Fruit fly (Drosophila melanogaster) whole organism, embryonic: ENCODE results near the gene CG11790.

ENCODE experiments used
- Awh ChIP-seq: fragments of 200-800 bp; sonication (Bioruptor generic); IDR thresholded peaks from 2 replicates; pipeline ENCODE4, ENCODE4 v1.3.6; 2022; ENCODE audit warnings: missing biosample characterization, missing genetic modification characterization
- Bdp1 ChIP-seq: fragments of 200-800 bp; sonication (Bioruptor generic); optimal IDR thresholded peaks from 3 replicates; lab custom pipeline; 2016; ENCODE audit warnings: missing biosample characterization, missing genetic modification characterization
- CG11456 ChIP-seq: fragments of 200-800 bp; sonication (Bioruptor generic); IDR thresholded peaks from 3 replicates; pipeline ENCODE4 v1.3.6; 2022; ENCODE audit warnings: missing biosample characterization, missing genetic modification characterization
- CG1233 ChIP-seq: fragments of 200-800 bp; sonication (Bioruptor generic); optimal IDR thresholded peaks from 4 replicates; lab custom pipeline; 2018; ENCODE audit warnings: missing biosample characterization, mild to moderate bottlenecking, missing genetic modification characterization
- CG12769 ChIP-seq: fragments of 200-800 bp; sonication (Bioruptor generic); optimal IDR thresholded peaks from 2 replicates; lab custom pipeline; 2019; ENCODE audit warnings: missing biosample characterization, mild to moderate bottlenecking, missing genetic modification characterization, moderate library complexity
- CG12942 ChIP-seq: fragments of 200-800 bp; sonication (Bioruptor generic); optimal IDR thresholded peaks from 3 replicates; lab custom pipeline; 2016; ENCODE audit warnings: missing biosample characterization, missing genetic modification characterization
- CG13287 ChIP-seq: fragments of 200-800 bp; sonication (Bioruptor generic); IDR thresholded peaks from 2 replicates; pipeline ENCODE4 v1.3.6; 2022; ENCODE audit warnings: missing biosample characterization, missing genetic modification characterization; ENCODE audit not compliant: partially characterized antibody
- CG15073 ChIP-seq: fragments of 200-800 bp; sonication (Bioruptor generic); optimal IDR thresholded peaks from 2 replicates; lab custom pipeline; 2016; ENCODE audit warnings: missing biosample characterization, missing genetic modification characterization
- CG2116 ChIP-seq: fragments of 200-800 bp; sonication (Bioruptor generic); optimal IDR thresholded peaks from 3 replicates; lab custom pipeline; 2018; ENCODE audit warnings: missing biosample characterization, mild to moderate bottlenecking, missing genetic modification characterization
- CG33557 ChIP-seq: fragments of 200-800 bp; sonication (Bioruptor generic); optimal IDR thresholded peaks from 2 replicates; lab custom pipeline; 2019; ENCODE audit warnings: missing biosample characterization, mild to moderate bottlenecking, missing genetic modification characterization, moderate library complexity
- CG34376 ChIP-seq: fragments of 200-800 bp; sonication (Bioruptor generic); optimal IDR thresholded peaks from 2 replicates; lab custom pipeline; 2018; ENCODE audit warnings: missing biosample characterization, mild to moderate bottlenecking, missing genetic modification characterization
- CG42726 ChIP-seq: fragments of 200-800 bp; sonication (Bioruptor generic); IDR thresholded peaks from 2 replicates; pipeline ENCODE4 v1.3.6; 2022; ENCODE audit warnings: missing biosample characterization, missing genetic modification characterization; ENCODE audit not compliant: partially characterized antibody
- CG4328 ChIP-seq: fragments of 200-800 bp; sonication (Bioruptor generic); optimal IDR thresholded peaks from 3 replicates; lab custom pipeline; 2017; ENCODE audit warnings: missing biosample characterization, missing genetic modification reagents, missing genetic modification characterization
- CG4360 ChIP-seq: fragments of 200-800 bp; sonication (Bioruptor generic); IDR thresholded peaks from 2 replicates; pipeline ENCODE4 v1.3.6; 2022; ENCODE audit warnings: missing biosample characterization, missing genetic modification characterization
- CTCF ChIP-seq: fragments of 200-800 bp; sonication (Bioruptor generic); optimal IDR thresholded peaks from 2 replicates; lab custom pipeline; 2017; ENCODE audit warnings: missing biosample characterization, mild to moderate bottlenecking, missing genetic modification characterization, moderate library complexity
- Chrac-16 ChIP-seq: fragments of 200-800 bp; sonication (Bioruptor generic); optimal IDR thresholded peaks from 3 replicates; lab custom pipeline; 2016; ENCODE audit warnings: missing biosample characterization, missing genetic modification characterization
- CoRest ChIP-seq: fragments of 200-800 bp; sonication (Bioruptor generic); optimal IDR thresholded peaks from 3 replicates; lab custom pipeline; 2018; ENCODE audit warnings: missing biosample characterization, mild to moderate bottlenecking, missing genetic modification characterization, moderate library complexity
- Dbx ChIP-seq: fragments of 200-800 bp; sonication (Bioruptor generic); IDR thresholded peaks from 3 replicates; pipeline ENCODE4 v1.3.6; 2022; ENCODE audit warnings: missing biosample characterization, missing genetic modification characterization
- Dip2 ChIP-seq: fragments of 200-800 bp; sonication (Bioruptor generic); IDR thresholded peaks from 2 replicates; pipeline ENCODE4 v1.3.6; 2022; ENCODE audit warnings: missing biosample characterization, missing genetic modification characterization
- Dp ChIP-seq: fragments of 200-800 bp; sonication (Bioruptor generic); optimal IDR thresholded peaks from 2 replicates; lab custom pipeline; 2018; ENCODE audit warnings: missing biosample characterization, mild to moderate bottlenecking, missing genetic modification characterization, moderate library complexity
- ERR ChIP-seq: fragments of 200-800 bp; sonication (Bioruptor generic); optimal IDR thresholded peaks from 2 replicates; lab custom pipeline; 2016; ENCODE audit warnings: missing biosample characterization, missing genetic modification characterization
- GATAe ChIP-seq: fragments of 200-800 bp; sonication (Bioruptor generic); conservative IDR thresholded peaks from 2 replicates; pipeline ENCODE4 v1.3.6; 2022; ENCODE audit warnings: missing biosample characterization, missing genetic modification characterization
- Jarid2 ChIP-seq: fragments of 200-800 bp; sonication (Bioruptor generic); optimal IDR thresholded peaks from 3 replicates; lab custom pipeline; 2017; ENCODE audit warnings: mild to moderate bottlenecking, missing biosample characterization, missing genetic modification reagents, missing genetic modification characterization
- Lim3 ChIP-seq: fragments of 200-800 bp; sonication (Bioruptor generic); IDR thresholded peaks from 2 replicates; pipeline ENCODE4 v1.3.6; 2022; ENCODE audit warnings: missing biosample characterization, missing genetic modification characterization
- Mad ChIP-seq: fragments of 200-800 bp; sonication (Bioruptor generic); optimal IDR thresholded peaks from 2 replicates; lab custom pipeline; 2016; ENCODE audit warnings: missing biosample characterization, missing genetic modification characterization
- Mes4 ChIP-seq: fragments of 200-800 bp; sonication (Bioruptor generic); optimal IDR thresholded peaks from 2 replicates; lab custom pipeline; 2016; ENCODE audit warnings: missing biosample characterization, missing genetic modification characterization
- Myb ChIP-seq: fragments of 200-800 bp; sonication (Bioruptor generic); optimal IDR thresholded peaks from 2 replicates; lab custom pipeline; 2016; ENCODE audit warnings: missing biosample characterization, missing genetic modification characterization
- Rfx ChIP-seq: fragments of 200-800 bp; sonication (Bioruptor generic); IDR thresholded peaks from 2 replicates; pipeline ENCODE4 v1.3.6; 2022; ENCODE audit warnings: missing biosample characterization, missing genetic modification characterization
- Scr ChIP-seq: fragments of 200-800 bp; sonication (Bioruptor generic); IDR thresholded peaks from 2 replicates; pipeline ENCODE4 v1.3.6; 2022; ENCODE audit warnings: missing biosample characterization, missing genetic modification characterization; ENCODE audit not compliant: partially characterized antibody
- Sry-β ChIP-seq: fragments of 200-800 bp; sonication (Bioruptor generic); optimal IDR thresholded peaks from 2 replicates; lab custom pipeline; 2018; ENCODE audit warnings: missing biosample characterization, mild to moderate bottlenecking, missing genetic modification characterization, moderate library complexity
- Trl ChIP-seq, 3 experiments: fragments of >200 bp in 2 of 3; fragments of 200-800 bp in 1 of 3; sonication (Bioruptor generic) in 1 of 3; optimal IDR thresholded peaks; 2 replicates in 1 of 3; 3 replicates in 2 of 3; lab custom pipeline; 2016 to 2017; ENCODE audit warnings: missing biosample characterization in 1 of 3, missing genetic modification characterization in 1 of 3
- Xrp1 ChIP-seq: fragments of 200-800 bp; sonication (Bioruptor generic); IDR thresholded peaks from 2 replicates; pipeline ENCODE4 v1.3.6; 2022; ENCODE audit warnings: missing biosample characterization, missing genetic modification characterization
- cg ChIP-seq: fragments of 200-800 bp; sonication (Bioruptor generic); optimal IDR thresholded peaks from 3 replicates; lab custom pipeline; 2019; ENCODE audit warnings: missing biosample characterization, mild to moderate bottlenecking, missing genetic modification characterization, moderate library complexity
- ci ChIP-seq: fragments of 200-800 bp; sonication (Bioruptor generic); IDR thresholded peaks from 3 replicates; pipeline ENCODE4 v1.3.6; 2022; ENCODE audit warnings: missing biosample characterization, missing genetic modification characterization
- dati ChIP-seq: fragments of 200-800 bp; sonication (Bioruptor generic); IDR thresholded peaks from 2 replicates; pipeline ENCODE4 v1.3.6; 2022; ENCODE audit warnings: missing biosample characterization, missing genetic modification characterization
- disco-r ChIP-seq: fragments of 200-800 bp; sonication (Bioruptor generic); optimal IDR thresholded peaks from 2 replicates; lab custom pipeline; 2016; ENCODE audit warnings: missing biosample characterization, missing genetic modification characterization
- eve ChIP-seq, 2 experiments: fragments of >200 bp; optimal IDR thresholded peaks; 2 replicates each; lab custom pipeline; 2017; ENCODE audit warnings: missing biosample characterization in 2 of 2, missing genetic modification characterization in 2 of 2
- fru ChIP-seq: fragments of >200 bp; optimal IDR thresholded peaks from 2 replicates; lab custom pipeline; 2017
- grn ChIP-seq: fragments of 200-800 bp; sonication (Bioruptor generic); optimal IDR thresholded peaks from 3 replicates; lab custom pipeline; 2017; ENCODE audit warnings: missing biosample characterization, missing genetic modification characterization
- h ChIP-seq: fragments of >200 bp; optimal IDR thresholded peaks from 2 replicates; lab custom pipeline; 2017
- kah ChIP-seq: fragments of 200-800 bp; sonication (Bioruptor generic); optimal IDR thresholded peaks from 2 replicates; lab custom pipeline; 2018; ENCODE audit warnings: missing biosample characterization, mild to moderate bottlenecking, missing genetic modification characterization
- kay ChIP-seq: fragments of 200-800 bp; sonication (Bioruptor generic); optimal IDR thresholded peaks from 2 replicates; lab custom pipeline; 2016; ENCODE audit warnings: missing biosample characterization, missing genetic modification characterization
- kni ChIP-seq: fragments of 200-800 bp; sonication (Bioruptor generic); optimal IDR thresholded peaks from 3 replicates; lab custom pipeline; 2017; ENCODE audit warnings: mild to moderate bottlenecking, missing biosample characterization, missing genetic modification reagents, missing genetic modification characterization
- lola ChIP-seq, 3 experiments: fragments of >200 bp in 2 of 3; fragments of 200-800 bp in 1 of 3; sonication (Bioruptor generic) in 1 of 3; optimal IDR thresholded peaks; 2 replicates each; lab custom pipeline; 2017 to 2019; ENCODE audit warnings: missing biosample characterization in 3 of 3, missing genetic modification characterization in 3 of 3, mild to moderate bottlenecking in 1 of 3, moderate library complexity in 1 of 3
- maf-S ChIP-seq: fragments of 200-800 bp; sonication (Bioruptor generic); optimal IDR thresholded peaks from 2 replicates; lab custom pipeline; 2016; ENCODE audit warnings: missing biosample characterization, missing genetic modification characterization
- org-1 ChIP-seq: fragments of 200-800 bp; sonication (Bioruptor generic); optimal IDR thresholded peaks from 2 replicates; lab custom pipeline; 2017; ENCODE audit warnings: missing biosample characterization, missing genetic modification characterization
- ro ChIP-seq: fragments of 200-800 bp; sonication (Bioruptor generic); IDR thresholded peaks from 2 replicates; pipeline ENCODE4 v1.3.6; 2022; ENCODE audit warnings: missing biosample characterization, missing genetic modification characterization
- schlank ChIP-seq: fragments of 200-800 bp; sonication (Bioruptor generic); optimal IDR thresholded peaks from 2 replicates; lab custom pipeline; 2018; ENCODE audit warnings: missing biosample characterization, mild to moderate bottlenecking, missing genetic modification characterization
- scrt ChIP-seq: fragments of 200-800 bp; sonication (Bioruptor generic); optimal IDR thresholded peaks from 2 replicates; lab custom pipeline; 2018; ENCODE audit warnings: missing biosample characterization, mild to moderate bottlenecking, missing genetic modification characterization, moderate library complexity
- sens ChIP-seq: fragments of 200-800 bp; sonication (Bioruptor generic); peaks from one replicate; lab custom pipeline; 2016; ENCODE audit warnings: missing biosample characterization, missing genetic modification characterization
- slp2 ChIP-seq: fragments of 200-800 bp; sonication (Bioruptor generic); optimal IDR thresholded peaks from 2 replicates; lab custom pipeline; 2016; ENCODE audit warnings: missing biosample characterization, missing genetic modification characterization
- sob ChIP-seq: fragments of 200-800 bp; sonication (Bioruptor generic); IDR thresholded peaks from 2 replicates; pipeline ENCODE4 v1.3.6; 2022; ENCODE audit warnings: missing biosample characterization, missing genetic modification characterization

The CG11790 gene

DNA sequence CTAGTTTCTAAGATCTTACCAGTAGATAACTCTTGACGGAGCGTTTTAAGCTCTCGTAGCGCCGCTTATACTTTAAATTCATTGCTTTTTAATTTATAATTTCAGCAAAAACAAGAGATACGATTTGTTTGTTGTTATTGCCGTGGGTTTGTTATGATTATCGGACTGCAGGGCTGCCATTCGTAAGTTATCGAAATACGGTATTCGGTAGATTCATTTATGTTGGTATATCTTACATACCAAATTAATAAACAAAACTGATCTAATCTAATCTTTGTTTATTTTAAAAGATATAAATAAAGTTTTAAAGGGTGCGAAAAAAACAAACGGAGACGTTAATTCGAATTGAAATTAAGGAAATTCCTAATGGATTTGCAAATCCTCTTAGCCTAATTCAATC lies 8.5 kb downstream of the CG11790 start, which contains the start of the genes CG31111 and stac (continued):
- no peak for TF ChIP-seq sob
- TF ChIP-seq disco-r: no peak
- TF ChIP-seq schlank: no peak
- TF ChIP-seq Sry-β: no peak
- peak; percentile 66; the same call in 1 of the 2 replicates for TF ChIP-seq CG4360 (GFP tag; lab: Robert Waterston, UW)
- no peak for TF ChIP-seq CG11456 (GFP tag; lab: Robert Waterston, UW)
- no peak for TF ChIP-seq CG42726 (GFP tag; lab: Robert Waterston, UW)
- TF ChIP-seq dati: no peak
- no peak for TF ChIP-seq Mad
- no peak for TF ChIP-seq GATAe
- no peak for TF ChIP-seq CG12942 (GFP tag; lab: Kevin White, UChicago)
- TF ChIP-seq CG15073: no peak
- TF ChIP-seq CG13287 (GFP tag; lab: Robert Waterston, UW): peak; percentile 37; the same call in 1 of the 2 replicates
- no peak for TF ChIP-seq Myb (GFP tag; lab: Kevin White, UChicago)
- TF ChIP-seq org-1: no peak
- no peak for TF ChIP-seq Lim3 (GFP tag; lab: Robert Waterston, UW)
- no peak for TF ChIP-seq Bdp1 (GFP tag; lab: Kevin White, UChicago)
- no peak for TF ChIP-seq slp2 (GFP tag; lab: Kevin White, UChicago)
- peak; percentile 37 for TF ChIP-seq Scr (GFP tag; lab: Robert Waterston, UW)
- no peak for TF ChIP-seq Chrac-16 (GFP tag; lab: Kevin White, UChicago)
- TF ChIP-seq CoRest (tag; lab: Kevin White, UChicago): no peak
- TF ChIP-seq h: no peak
- no peak for TF ChIP-seq scrt (GFP tag; lab: Kevin White, UChicago)
- no peak for TF ChIP-seq maf-S (GFP tag; lab: Kevin White, UChicago)
- no peak for TF ChIP-seq CTCF (GFP tag; lab: Kevin White, UChicago)
- no peak for TF ChIP-seq ERR
- no peak for TF ChIP-seq Dip2 (GFP tag; lab: Robert Waterston, UW)
- peak; percentile 53 for TF ChIP-seq sens
- TF ChIP-seq kni (GFP tag; lab: Kevin White, UChicago): no peak
- TF ChIP-seq Mes4: no peak
- TF ChIP-seq CG1233 (GFP tag; lab: Kevin White, UChicago): no peak
- TF ChIP-seq Jarid2 (GFP tag; lab: Kevin White, UChicago): no peak
- TF ChIP-seq Xrp1 (GFP tag; lab: Robert Waterston, UW): no peak
- TF ChIP-seq, all 482 proteins: peak for 47

DNA sequence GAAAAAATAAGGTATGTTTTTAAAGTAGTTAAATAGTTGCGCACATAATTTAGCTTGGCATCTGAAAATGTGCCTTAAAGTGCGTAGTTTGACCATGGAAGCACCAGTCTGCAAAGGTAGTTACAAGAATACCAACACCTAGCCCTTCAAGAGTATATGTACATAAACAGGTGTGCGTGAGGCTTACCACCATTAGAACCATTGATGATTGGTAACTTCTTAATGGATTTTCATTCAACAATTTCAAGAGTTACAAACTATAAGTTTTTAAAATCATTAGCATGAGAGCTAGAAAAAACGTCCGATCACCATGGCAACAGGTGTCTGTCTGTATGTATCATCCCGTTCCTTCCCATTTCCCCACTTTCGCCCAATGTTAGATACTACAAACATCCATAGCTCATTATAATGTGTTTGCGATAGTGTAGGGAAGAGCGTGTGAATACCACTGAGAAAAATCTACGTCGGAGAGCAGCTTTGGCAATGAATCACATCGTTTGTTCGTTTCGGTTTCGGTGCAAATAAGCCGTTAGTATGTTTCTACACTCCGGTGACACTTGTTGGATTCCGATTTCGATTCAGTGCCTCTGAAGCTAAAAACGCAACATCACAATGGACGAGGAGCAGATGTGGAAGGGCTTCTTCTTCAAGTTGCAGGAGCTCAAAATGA lies 9.1 kb downstream of the CG11790 start:
- TF ChIP-seq cg (peak; percentile 52), lola (GFP tag; optimal IDR thresholded peaks at IDR 0.05; lab: Kevin White, UChicago) (no peak), Dbx (GFP tag; lab: Robert Waterston, UW) (no peak), slp2 (GFP tag; lab: Kevin White, UChicago) (no peak), ro (no peak), CG2116 (GFP tag; lab: Kevin White, UChicago) (no peak), CG34376 (GFP tag; lab: Kevin White, UChicago) (peak; percentile 14), Dp (no peak), Rfx (GFP tag; lab: Robert Waterston, UW) (peak; percentile 44; the same call in 1 of the 2 replicates), Trl (optimal IDR thresholded peaks at IDR 0.05; lab: Kevin White, UChicago) (peak in 1 of 2 experiments; percentile 35), Trl (GFP tag; optimal IDR thresholded peaks at IDR 0.05; lab: Kevin White, UChicago) (no peak), kay (GFP tag; lab: Kevin White, UChicago) (peak; percentile 8), kah (GFP tag; lab: Kevin White, UChicago) (peak; percentile 97), Awh (no peak), eve (GFP tag; optimal IDR thresholded peaks at IDR 0.05; lab: Kevin White, UChicago) (peak in 1 of 2 experiments; percentile 69), scrt (GFP tag; lab: Kevin White, UChicago) (peak; percentile 28), ci (GFP tag; lab: Robert Waterston, UW) (0 out of 3 replicates have a peak, but pooled peaks have one; percentile 13), CG33557 (GFP tag; lab: Kevin White, UChicago) (no peak), sens (no peak), grn (GFP tag; lab: Kevin White, UChicago) (peak; percentile 65), fru (lab: Kevin White, UChicago) (no peak), CG12769 (tag; lab: Kevin White, UChicago) (peak; percentile 93), CG4328 (GFP tag; lab: Kevin White, UChicago) (no peak)
